Worm (Caenorhabditis elegans) whole organism, late embryonic: ENCODE results near the gene C26B9.2.

ENCODE experiments used
- C08G9.2 ChIP-seq: sonication (generic microtip); optimal IDR thresholded peaks from 2 replicates; lab custom pipeline; 2016; ENCODE audit warnings: mild to moderate bottlenecking, missing genetic modification characterization, moderate library complexity, missing compliant biosample characterization
- F13H6.1 ChIP-seq: sonication (generic microtip); optimal IDR thresholded peaks from 2 replicates; lab custom pipeline; 2016; ENCODE audit warnings: missing genetic modification characterization, missing compliant biosample characterization
- K02D7.2 ChIP-seq: sonication (generic microtip); optimal IDR thresholded peaks from 2 replicates; lab custom pipeline; 2017; ENCODE audit warnings: mild to moderate bottlenecking, missing genetic modification characterization, missing compliant biosample characterization
- ceh-18 ChIP-seq: sonication (generic microtip); optimal IDR thresholded peaks from 2 replicates; lab custom pipeline; 2016; ENCODE audit warnings: missing genetic modification characterization, missing compliant biosample characterization
- ceh-24 ChIP-seq: sonication (generic microtip); optimal IDR thresholded peaks from 2 replicates; lab custom pipeline; 2016; ENCODE audit warnings: mild to moderate bottlenecking, missing genetic modification characterization, missing compliant biosample characterization
- ceh-31 ChIP-seq: sonication (generic microtip); optimal IDR thresholded peaks from 2 replicates; lab custom pipeline; 2016; ENCODE audit warnings: missing genetic modification characterization, missing compliant biosample characterization
- ceh-48 ChIP-seq: sonication (generic microtip); optimal IDR thresholded peaks from 2 replicates; lab custom pipeline; 2016; ENCODE audit warnings: missing genetic modification characterization, inconsistent platforms, missing compliant biosample characterization
- ceh-9 ChIP-seq: sonication (generic microtip); optimal IDR thresholded peaks from 2 replicates; lab custom pipeline; 2016; ENCODE audit warnings: mild to moderate bottlenecking, missing genetic modification characterization, inconsistent platforms, missing compliant biosample characterization
- che-1 ChIP-seq: sonication (generic microtip); optimal IDR thresholded peaks from 2 replicates; lab custom pipeline; 2016; ENCODE audit warnings: mild to moderate bottlenecking, missing genetic modification characterization, missing compliant biosample characterization
- dmd-4 ChIP-seq: sonication (generic microtip); optimal IDR thresholded peaks from 2 replicates; lab custom pipeline; 2016; ENCODE audit warnings: borderline replicate concordance, missing genetic modification characterization, missing compliant biosample characterization
- elt-2 ChIP-seq: sonication (generic microtip); optimal IDR thresholded peaks from 2 replicates; lab custom pipeline; 2016; ENCODE audit warnings: missing genetic modification reagents, missing genetic modification characterization, missing compliant biosample characterization
- elt-4 ChIP-seq: sonication (generic microtip); optimal IDR thresholded peaks from 2 replicates; lab custom pipeline; 2016; ENCODE audit warnings: missing genetic modification characterization, missing compliant biosample characterization
- eyg-1 ChIP-seq: sonication (generic microtip); optimal IDR thresholded peaks from 2 replicates; lab custom pipeline; 2016; ENCODE audit warnings: missing genotype, missing genetic modification characterization, missing compliant biosample characterization
- fax-1 ChIP-seq: sonication (generic microtip); optimal IDR thresholded peaks from 2 replicates; lab custom pipeline; 2016; ENCODE audit warnings: missing genotype, missing genetic modification characterization, missing compliant biosample characterization
- fkh-10 ChIP-seq: fragments of 150-350 bp; optimal IDR thresholded peaks from 2 replicates; lab custom pipeline; 2014; ENCODE audit warnings: missing biosample characterization, missing genetic modification reagents, missing genetic modification characterization
- gmeb-2 ChIP-seq: sonication (generic microtip); optimal IDR thresholded peaks from 2 replicates; lab custom pipeline; 2016; ENCODE audit warnings: missing genetic modification characterization, inconsistent platforms, missing compliant biosample characterization
- hlh-15 ChIP-seq: sonication (generic microtip); optimal IDR thresholded peaks from 2 replicates; lab custom pipeline; 2016; ENCODE audit warnings: missing genetic modification characterization, missing compliant biosample characterization
- hlh-8 ChIP-seq: sonication (generic microtip); optimal IDR thresholded peaks from 2 replicates; lab custom pipeline; 2016; ENCODE audit warnings: missing genotype, missing genetic modification characterization, missing compliant biosample characterization
- lim-6 ChIP-seq: sonication (generic microtip); optimal IDR thresholded peaks from 2 replicates; lab custom pipeline; 2016; ENCODE audit warnings: missing genetic modification characterization, missing compliant biosample characterization
- madf-2 ChIP-seq: sonication (generic microtip); optimal IDR thresholded peaks from 2 replicates; lab custom pipeline; 2017; ENCODE audit warnings: missing genetic modification characterization, missing compliant biosample characterization
- mec-3 ChIP-seq: sonication (generic microtip); optimal IDR thresholded peaks from 2 replicates; lab custom pipeline; 2016; ENCODE audit warnings: borderline replicate concordance, missing genetic modification characterization, missing compliant biosample characterization
- nfya-1 ChIP-seq: sonication (generic microtip); optimal IDR thresholded peaks from 2 replicates; lab custom pipeline; 2017; ENCODE audit warnings: missing genetic modification characterization, mild to moderate bottlenecking, missing compliant biosample characterization, antibody characterized with exemption, moderate library complexity
- nhr-232 ChIP-seq: sonication (generic microtip); optimal IDR thresholded peaks from 2 replicates; lab custom pipeline; 2016; ENCODE audit warnings: missing genetic modification characterization, missing compliant biosample characterization
- npax-4 ChIP-seq: sonication (generic microtip); optimal IDR thresholded peaks from 2 replicates; lab custom pipeline; 2016; ENCODE audit warnings: missing genetic modification characterization, missing compliant biosample characterization
- pag-3 ChIP-seq: sonication (generic microtip); optimal IDR thresholded peaks from 2 replicates; lab custom pipeline; 2016; ENCODE audit warnings: missing compliant biosample characterization, missing genetic modification characterization, borderline replicate concordance
- pat-9 ChIP-seq: fragments of 200-800 bp; sonication (Bioruptor generic); optimal IDR thresholded peaks from 2 replicates; lab custom pipeline; 2018; ENCODE audit warnings: mild to moderate bottlenecking, missing genetic modification characterization, moderate library complexity, missing compliant biosample characterization
- pha-2 ChIP-seq: sonication (generic microtip); optimal IDR thresholded peaks from 2 replicates; lab custom pipeline; 2017; ENCODE audit warnings: mild to moderate bottlenecking, missing genetic modification characterization, missing compliant biosample characterization
- pqm-1 ChIP-seq: sonication (generic microtip); optimal IDR thresholded peaks from 2 replicates; lab custom pipeline; 2016; ENCODE audit warnings: missing genetic modification characterization, missing compliant biosample characterization
- sdc-2 ChIP-seq: sonication (generic microtip); optimal IDR thresholded peaks from 2 replicates; lab custom pipeline; 2016; ENCODE audit warnings: missing genotype, missing genetic modification characterization, missing compliant biosample characterization
- sox-2 ChIP-seq: fragments of 200-800 bp; sonication (Bioruptor generic); IDR thresholded peaks from 2 replicates; pipeline ENCODE4 v1.3.6; 2022; ENCODE audit warnings: missing genetic modification reagents, missing genetic modification characterization, missing compliant biosample characterization
- unc-3 ChIP-seq, 2 experiments: fragments of 200-800 bp in 1 of 2; sonication (Bioruptor generic) in 1 of 2; sonication (generic microtip) in 1 of 2; conservative IDR thresholded peaks in 1 of 2; optimal IDR thresholded peaks in 1 of 2; 2 replicates each; pipeline versions ENCODE4 v1.3.6 to Lab custom; 2016 to 2022; ENCODE audit warnings: missing compliant biosample characterization in 2 of 2, missing genetic modification characterization in 2 of 2, missing genetic modification reagents in 1 of 2
- unc-42 ChIP-seq: sonication (generic microtip); optimal IDR thresholded peaks from 2 replicates; lab custom pipeline; 2016; ENCODE audit warnings: missing genotype, missing genetic modification characterization, missing compliant biosample characterization
- unc-55 ChIP-seq: sonication (generic microtip); optimal IDR thresholded peaks from 2 replicates; lab custom pipeline; 2017; ENCODE audit warnings: missing biosample characterization, missing genetic modification reagents, missing genetic modification characterization
- ztf-16 ChIP-seq: sonication (generic microtip); optimal IDR thresholded peaks from 2 replicates; lab custom pipeline; 2017; ENCODE audit warnings: missing genetic modification characterization, missing compliant biosample characterization

C26B9.2 gene

DNA sequence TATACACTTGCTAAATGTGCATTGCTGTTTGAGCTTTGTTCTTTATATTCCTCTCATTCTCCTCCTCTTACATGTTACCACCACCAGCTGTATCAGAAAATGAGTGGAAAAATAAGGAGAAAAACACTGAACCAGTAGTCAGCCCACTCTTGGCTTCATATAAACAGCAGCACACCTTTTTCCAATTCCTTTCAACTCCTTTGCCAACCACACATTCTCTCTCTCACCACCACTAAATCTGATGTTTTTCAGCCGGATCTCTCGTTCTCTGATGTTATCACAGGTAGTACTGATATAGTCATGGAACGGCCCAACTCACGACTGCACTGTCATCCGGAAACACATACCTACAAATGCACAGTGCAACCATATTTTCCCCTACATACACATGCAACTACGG is 46.6 kb downstream of the C26B9.2 start, which contains the start of gene kcnl-3:
TSS of gene kcnl-3 (plus strand) at position 301 of the 400 bp plus-strand sequence.
- no peak for TF ChIP-seq C08G9.2
- no peak for TF ChIP-seq npax-4 (tag; lab: Kevin White, UChicago)
- no peak for TF ChIP-seq madf-2 (tag; lab: Kevin White, UChicago)
- no peak for TF ChIP-seq ceh-24 (tag; lab: Kevin White, UChicago)
- TF ChIP-seq ceh-9: no peak
- TF ChIP-seq hlh-15: no peak
- TF ChIP-seq che-1 (tag; lab: Kevin White, UChicago): no peak
- TF ChIP-seq unc-42 (tag; lab: Kevin White, UChicago): no peak
- TF ChIP-seq dmd-4: no peak
- no peak for TF ChIP-seq gmeb-2 (tag; lab: Kevin White, UChicago)
- TF ChIP-seq mec-3 (tag; lab: Kevin White, UChicago): no peak
- no peak for TF ChIP-seq F13H6.1 (tag; lab: Kevin White, UChicago)
- no peak for TF ChIP-seq fkh-10
- no peak for TF ChIP-seq unc-55 (GFP tag; lab: Kevin White, UChicago)
- no peak for TF ChIP-seq elt-4 (tag; lab: Kevin White, UChicago)
- TF ChIP-seq elt-2 (tag; lab: Kevin White, UChicago): no peak
- no peak for TF ChIP-seq nhr-232 (tag; lab: Kevin White, UChicago)
- no peak for TF ChIP-seq sox-2 (GFP tag; lab: Robert Waterston, UW)
- no peak for TF ChIP-seq pqm-1 (tag; lab: Kevin White, UChicago)
- no peak for TF ChIP-seq K02D7.2 (tag; lab: Kevin White, UChicago)
- TF ChIP-seq, all 69 proteins: peak for 0

- TF ChIP-seq ceh-48 (no peak), ceh-31 (tag; lab: Kevin White, UChicago) (no peak), sdc-2 (no peak), pag-3 (tag; lab: Kevin White, UChicago) (no peak), ceh-18 (tag; lab: Kevin White, UChicago) (no peak), pat-9 (tag; lab: Kevin White, UChicago) (no peak), ztf-16 (tag; lab: Kevin White, UChicago) (no peak), fax-1 (tag; lab: Kevin White, UChicago) (no peak), hlh-8 (tag; lab: Kevin White, UChicago) (no peak), unc-3 (GFP tag; conservative IDR thresholded peaks at IDR 0.05; lab: Robert Waterston, UW) (no peak), unc-3 (tag; optimal IDR thresholded peaks at IDR 0.05; lab: Kevin White, UChicago) (no peak), lim-6 (no peak), pha-2 (tag; lab: Kevin White, UChicago) (no peak), hlh-15 (no peak), unc-55 (GFP tag; lab: Kevin White, UChicago) (no peak), K02D7.2 (tag; lab: Kevin White, UChicago) (no peak), eyg-1 (tag; lab: Kevin White, UChicago) (no peak), nfya-1 (tag; lab: Kevin White, UChicago) (no peak), ceh-9 (no peak)
Observed at ce11 chrX:5387629-5388028, 47.6 kb downstream of the C26B9.2 start.
